Fruit fly (Drosophila melanogaster): ENCODE measurements around the gene CG18294.

- TF ChIP-seq CG8478 (optimal IDR thresholded peaks at IDR 0.05) (no peak), CTCF (optimal IDR thresholded peaks at IDR 0.05) (no peak)
Observed at dm6 chr3L:19497623-19498022, 22.2 kb upstream of the CG18294 start, which contains the start of gene CG9449.

Data from S2 (cell line).